Worm (Caenorhabditis elegans) whole organism, L2 larva: ENCODE measurements around the gene F02C9.1.

ENCODE experiments used
- F13H6.1 ChIP-seq: sonication (generic microtip); optimal IDR thresholded peaks from 2 replicates; lab custom pipeline; 2016; ENCODE audit warnings: missing genetic modification characterization, missing compliant biosample characterization
- R02D3.7 ChIP-seq: fragments of 150-350 bp; optimal IDR thresholded peaks from 2 replicates; lab custom pipeline; 2014; ENCODE audit warnings: missing biosample characterization, missing genetic modification characterization
- aly-2 ChIP-seq: fragments of 150-350 bp; optimal IDR thresholded peaks from 2 replicates; lab custom pipeline; 2014; ENCODE audit warnings: missing biosample characterization, missing genetic modification characterization
- ama-1 ChIP-seq: fragments of 150-350 bp; optimal IDR thresholded peaks from 2 replicates; lab custom pipeline; 2018; ENCODE audit warnings: inconsistent platforms
- lin-13 ChIP-seq: fragments of 150-350 bp; optimal IDR thresholded peaks from 2 replicates; lab custom pipeline; 2014; ENCODE audit warnings: missing biosample characterization, missing genetic modification reagents, missing genetic modification characterization
- lin-39 ChIP-seq: fragments of 150-350 bp; optimal IDR thresholded peaks from 2 replicates; lab custom pipeline; 2014; ENCODE audit warnings: missing biosample characterization, missing genetic modification reagents, missing genetic modification characterization
- mab-5 ChIP-seq: fragments of 150-350 bp; optimal IDR thresholded peaks from 2 replicates; lab custom pipeline; 2014; ENCODE audit warnings: missing biosample characterization, missing genetic modification characterization
- nhr-237 ChIP-seq: fragments of 150-350 bp; optimal IDR thresholded peaks from 2 replicates; lab custom pipeline; 2014; ENCODE audit warnings: missing biosample characterization, missing genetic modification characterization
- unc-55 ChIP-seq: fragments of 150-350 bp; sonication (generic microtip); optimal IDR thresholded peaks from 3 replicates; lab custom pipeline; 2014; ENCODE audit warnings: missing biosample characterization, missing genetic modification reagents, missing genetic modification characterization
- ztf-11 ChIP-seq: sonication (generic microtip); optimal IDR thresholded peaks from 2 replicates; lab custom pipeline; 2017; ENCODE audit warnings: missing biosample characterization, missing genetic modification characterization
- ztf-4 ChIP-seq: fragments of 150-350 bp; optimal IDR thresholded peaks from 2 replicates; lab custom pipeline; 2014; ENCODE audit warnings: missing biosample characterization, missing genetic modification characterization

DNA sequence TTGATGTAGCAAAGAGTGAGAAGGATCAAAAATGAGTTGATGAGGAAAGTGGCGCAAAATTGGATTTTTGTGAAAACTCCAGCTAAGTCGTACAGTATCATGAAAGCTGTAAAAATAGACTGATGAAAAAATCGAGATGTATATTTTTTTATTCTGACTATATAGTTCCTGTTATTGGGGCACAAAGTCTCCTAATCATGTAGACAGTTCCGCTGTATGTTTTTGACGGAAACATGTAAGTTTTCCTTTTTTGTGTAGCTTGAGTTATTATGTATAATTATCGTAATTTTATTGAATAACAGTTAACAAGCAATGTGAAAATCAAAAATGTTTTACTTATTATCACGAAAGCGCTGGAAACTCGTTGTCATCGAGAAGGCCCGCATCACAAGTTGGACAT lies 31.1 kb upstream of the F02C9.1 start, which contains the start of gene str-68:
- no peak for TF ChIP-seq R02D3.7 (tag; lab: Kevin White, UChicago)
- no peak for TF ChIP-seq nhr-237 (tag; lab: Kevin White, UChicago)
- no peak for TF ChIP-seq lin-39 (tag; lab: Kevin White, UChicago)
- no peak for TF ChIP-seq mab-5 (tag; lab: Kevin White, UChicago)
- no peak for TF ChIP-seq ama-1 (lab: Kevin White, UChicago)
- no peak for TF ChIP-seq ztf-4
- no peak for TF ChIP-seq lin-13
- TF ChIP-seq F13H6.1 (tag; lab: Kevin White, UChicago): no peak
- TF ChIP-seq unc-55 (GFP tag; lab: Kevin White, UChicago): no peak
- TF ChIP-seq ztf-11 (tag; lab: Kevin White, UChicago): no peak
- TF ChIP-seq aly-2 (tag; lab: Kevin White, UChicago): no peak
